Fruit fly (Drosophila melanogaster) whole organism, wandering third instar larva: ENCODE data around the gene CG43678.

Experiments
- Abd-B ChIP-seq: fragments of >200 bp; optimal IDR thresholded peaks from 2 replicates; lab custom pipeline; 2017; ENCODE audit warnings: missing biosample characterization, missing genetic modification characterization
- CG32264 ChIP-seq: fragments of 200-800 bp; sonication (Bioruptor generic); optimal IDR thresholded peaks from 2 replicates; lab custom pipeline; 2016; ENCODE audit warnings: missing biosample characterization, missing genetic modification characterization
- CG9705 ChIP-seq: fragments of 200-800 bp; sonication (Bioruptor generic); optimal IDR thresholded peaks from 2 replicates; lab custom pipeline; 2018; ENCODE audit warnings: missing biosample characterization, mild to moderate bottlenecking, missing genetic modification characterization
- CrebA ChIP-seq: fragments of 200-800 bp; sonication (Bioruptor generic); optimal IDR thresholded peaks from 2 replicates; lab custom pipeline; 2016; ENCODE audit warnings: missing biosample characterization, mild to moderate bottlenecking, missing genetic modification characterization, borderline replicate concordance
- Dfd ChIP-seq: fragments of >200 bp; optimal IDR thresholded peaks from 2 replicates; lab custom pipeline; 2017; ENCODE audit warnings: missing biosample characterization, missing genetic modification characterization
- GATAd ChIP-seq: sonication (Bioruptor generic); optimal IDR thresholded peaks from 2 replicates; lab custom pipeline; 2016; ENCODE audit warnings: missing biosample characterization, missing genetic modification characterization
- HLH106 ChIP-seq: fragments of 200-800 bp; optimal IDR thresholded peaks from 3 replicates; lab custom pipeline; 2019; ENCODE audit warnings: missing biosample characterization, mild to moderate bottlenecking, missing genetic modification characterization, moderate library complexity
- Hnf4 ChIP-seq: fragments of 200-800 bp; sonication (Bioruptor generic); optimal IDR thresholded peaks from 2 replicates; lab custom pipeline; 2016; ENCODE audit warnings: missing biosample characterization, mild to moderate bottlenecking, missing genetic modification characterization
- Hr83 ChIP-seq: fragments of 200-300 bp; sonication (Bioruptor generic); optimal IDR thresholded peaks from 2 replicates; lab custom pipeline; 2016; ENCODE audit warnings: missing biosample characterization, mild to moderate bottlenecking, missing genetic modification characterization, moderate library complexity; ENCODE audit not compliant: poor library complexity, severe bottlenecking
- Jra ChIP-seq: sonication (Bioruptor generic); optimal IDR thresholded peaks from 2 replicates; lab custom pipeline; 2016; ENCODE audit warnings: missing biosample characterization, missing genetic modification characterization
- Mio ChIP-seq: sonication (Bioruptor generic); optimal IDR thresholded peaks from 2 replicates; lab custom pipeline; 2016; ENCODE audit warnings: missing biosample characterization, missing genetic modification characterization
- Myc ChIP-seq: fragments of >200 bp; optimal IDR thresholded peaks from 2 replicates; lab custom pipeline; 2017
- N ChIP-seq: fragments of >200 bp; optimal IDR thresholded peaks from 2 replicates; lab custom pipeline; 2018; ENCODE audit warnings: missing biosample characterization, missing external identifiers, missing genetic modification characterization
- OdsH ChIP-seq: fragments of 200-800 bp; sonication (Bioruptor generic); optimal IDR thresholded peaks from 2 replicates; lab custom pipeline; 2016; ENCODE audit warnings: missing biosample characterization, mild to moderate bottlenecking, missing genetic modification characterization
- Rel ChIP-seq, 2 experiments: fragments of 200-800 bp; sonication (Bioruptor generic) in 1 of 2; optimal IDR thresholded peaks; 2 replicates in 1 of 2; 3 replicates in 1 of 2; lab custom pipeline; 2016 to 2019; ENCODE audit warnings: mild to moderate bottlenecking in 2 of 2, missing biosample characterization in 2 of 2, missing genetic modification characterization in 2 of 2, moderate library complexity in 1 of 2
- Sp1 ChIP-seq: fragments of 200-800 bp; sonication (Bioruptor generic); optimal IDR thresholded peaks from 3 replicates; lab custom pipeline; 2019; ENCODE audit warnings: missing biosample characterization, mild to moderate bottlenecking, missing genetic modification characterization, moderate library complexity
- Vsx2 ChIP-seq: fragments of 200-300, 225-300 bp; sonication (Bioruptor generic); optimal IDR thresholded peaks from 2 replicates; lab custom pipeline; 2018; ENCODE audit warnings: missing biosample characterization, missing genetic modification characterization; ENCODE audit not compliant: partially characterized antibody
- br ChIP-seq: fragments of 200-800 bp; sonication (Bioruptor generic); optimal IDR thresholded peaks from 2 replicates; lab custom pipeline; 2016; ENCODE audit warnings: missing biosample characterization, missing genetic modification characterization
- brk ChIP-seq: fragments of 200-800 bp; sonication (Bioruptor generic); optimal IDR thresholded peaks from 2 replicates; lab custom pipeline; 2016; ENCODE audit warnings: missing biosample characterization, mild to moderate bottlenecking, missing genetic modification characterization
- dl ChIP-seq, 2 experiments: fragments of 175-275, 200-275 bp in 1 of 2; fragments of 200-275 bp in 1 of 2; sonication (Bioruptor generic); optimal IDR thresholded peaks; lab custom pipeline; 2018; ENCODE audit warnings: mild to moderate bottlenecking in 2 of 2, missing biosample characterization in 2 of 2, missing genetic modification characterization in 2 of 2, moderate library complexity in 2 of 2; ENCODE audit not compliant: partially characterized antibody in 2 of 2, insufficient read depth in 1 of 2
- ey ChIP-seq: fragments of 200-800 bp; sonication (Bioruptor generic); optimal IDR thresholded peaks from 2 replicates; lab custom pipeline; 2016; ENCODE audit warnings: missing biosample characterization, missing genetic modification characterization
- foxo ChIP-seq, 2 experiments: fragments of 200-800 bp; sonication (Bioruptor generic); optimal IDR thresholded peaks; 2 replicates in 1 of 2; 3 replicates in 1 of 2; lab custom pipeline; 2016 to 2017; ENCODE audit warnings: missing biosample characterization in 2 of 2, missing genetic modification characterization in 2 of 2
- fru ChIP-seq: fragments of 200-800 bp; sonication (Bioruptor generic); optimal IDR thresholded peaks from 3 replicates; lab custom pipeline; 2016; ENCODE audit warnings: missing biosample characterization, mild to moderate bottlenecking, missing genetic modification characterization
- h ChIP-seq: fragments of 200-800 bp; sonication (Bioruptor generic); optimal IDR thresholded peaks from 3 replicates; lab custom pipeline; 2016; ENCODE audit warnings: missing biosample characterization, mild to moderate bottlenecking, missing genetic modification characterization
- jim ChIP-seq: fragments of 175-275, 200-325 bp; sonication (Bioruptor generic); optimal IDR thresholded peaks from 2 replicates; lab custom pipeline; 2016; ENCODE audit warnings: missing biosample characterization, mild to moderate bottlenecking, missing genetic modification characterization
- lola ChIP-seq: fragments of >200 bp; optimal IDR thresholded peaks from 2 replicates; lab custom pipeline; 2017; ENCODE audit warnings: missing biosample characterization, missing genetic modification characterization
- pan ChIP-seq: fragments of >200 bp; optimal IDR thresholded peaks from 2 replicates; lab custom pipeline; 2017
- psq ChIP-seq: fragments of 200-800 bp; sonication (Bioruptor generic); optimal IDR thresholded peaks from 3 replicates; lab custom pipeline; 2017; ENCODE audit warnings: missing biosample characterization, mild to moderate bottlenecking, missing genetic modification characterization, moderate library complexity
- rgr ChIP-seq: fragments of 200-800 bp; sonication (Bioruptor generic); optimal IDR thresholded peaks from 3 replicates; lab custom pipeline; 2016; ENCODE audit warnings: missing biosample characterization, mild to moderate bottlenecking, missing genetic modification characterization
- sage ChIP-seq: fragments of 200-800 bp; sonication (Bioruptor generic); optimal IDR thresholded peaks from 2 replicates; lab custom pipeline; 2016; ENCODE audit warnings: missing biosample characterization, mild to moderate bottlenecking, missing genetic modification characterization
- tai ChIP-seq: sonication (Bioruptor generic); optimal IDR thresholded peaks from 2 replicates; lab custom pipeline; 2016; ENCODE audit warnings: missing biosample characterization, missing genetic modification characterization
- usp ChIP-seq: fragments of >200 bp; optimal IDR thresholded peaks from 2 replicates; lab custom pipeline; 2017; ENCODE audit warnings: missing biosample characterization, missing genetic modification characterization
- woc ChIP-seq: sonication (Bioruptor generic); optimal IDR thresholded peaks from 2 replicates; lab custom pipeline; 2016; ENCODE audit warnings: missing biosample characterization, mild to moderate bottlenecking, missing genetic modification characterization

CG43678 gene

DNA sequence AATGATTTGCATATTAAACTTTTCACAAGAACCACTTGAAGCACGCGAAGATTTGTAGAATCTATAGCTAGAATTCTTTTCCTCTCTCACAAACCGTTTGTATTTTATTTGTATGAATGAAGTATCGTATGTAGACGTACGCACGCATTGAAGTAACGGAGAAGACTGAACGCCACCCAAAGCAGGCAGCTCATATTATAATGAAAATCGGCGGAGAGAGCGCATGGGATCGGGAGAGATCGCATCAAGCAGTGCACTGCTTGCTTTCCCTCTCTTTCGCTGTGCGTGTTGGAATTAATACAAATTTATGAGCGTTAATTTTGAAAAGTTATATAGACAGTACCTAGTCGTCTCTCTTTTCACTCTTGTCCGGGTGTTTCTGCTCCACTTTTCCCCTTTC is 30.0 kb upstream of the CG43678 start (continued):
- TF ChIP-seq br (GFP tag; lab: Kevin White, UChicago), result no peak
- no peak for TF ChIP-seq CrebA

DNA sequence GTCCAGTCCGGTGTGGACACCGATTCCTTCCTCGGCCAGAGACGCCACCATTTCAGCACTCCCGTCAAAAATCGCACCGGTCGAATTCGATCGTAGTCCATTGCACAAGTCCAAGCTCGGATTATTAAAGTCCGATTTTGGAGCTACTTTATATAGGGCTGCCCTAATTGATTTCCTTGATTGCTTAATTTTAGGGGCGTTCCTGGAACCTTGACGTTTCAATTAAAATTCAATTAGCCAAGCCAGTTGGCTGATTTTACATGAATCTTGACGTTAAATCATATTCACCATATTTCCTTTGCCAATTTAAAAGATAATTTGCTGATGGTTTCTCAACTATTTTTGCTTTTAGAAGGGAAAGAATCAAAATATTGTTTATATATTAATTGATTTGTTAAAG is 29.1 kb upstream of the CG43678 start, which contains the start of gene Or71a:
Gene Or71a (minus strand): TSS at position 101 of the 400 bp plus-strand sequence.
- TF ChIP-seq dl (GFP tag; optimal IDR thresholded peaks at IDR 0.05; lab: Kevin White, UChicago; ENCODE audit: insufficient read depth in 1 of 2, partially characterized antibody in 2 of 2) (no peak), Jra (no peak), ey (GFP tag; lab: Kevin White, UChicago) (no peak), Hr83 (no peak), pan (no peak), Vsx2 (no peak)

DNA sequence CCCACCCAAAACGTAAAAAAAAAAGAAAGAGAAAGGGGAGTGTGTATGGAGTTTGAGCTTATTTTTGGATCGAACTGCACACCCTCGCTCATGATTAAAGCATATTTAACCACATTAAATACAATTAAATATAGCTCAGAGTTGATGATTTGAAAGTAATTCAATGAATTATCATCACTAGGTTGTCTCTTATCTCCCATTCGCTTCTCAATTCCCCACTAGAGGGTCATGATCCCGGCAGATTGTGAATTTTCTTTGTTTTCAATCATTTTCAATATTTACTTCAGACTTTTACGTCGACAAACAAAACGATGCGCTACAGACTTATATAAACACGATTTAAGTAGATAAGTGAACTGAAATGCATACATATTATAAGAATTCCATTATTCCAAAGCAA is 27.1 kb upstream of the CG43678 start:
- TF ChIP-seq psq (no peak), Hnf4 (GFP tag; lab: Kevin White, UChicago) (no peak), GATAd (no peak), Sp1 (no peak), Dfd (GFP tag; lab: Kevin White, UChicago) (no peak), lola (GFP tag; lab: Kevin White, UChicago) (no peak), OdsH (GFP tag; lab: Kevin White, UChicago) (no peak), N (GFP tag; lab: Kevin White, UChicago) (no peak), sage (GFP tag; lab: Kevin White, UChicago) (no peak), foxo (GFP tag; optimal IDR thresholded peaks at IDR 0.05; lab: Kevin White, UChicago) (no peak), Rel (GFP tag; optimal IDR thresholded peaks at IDR 0.05; lab: Kevin White, UChicago) (no peak), Rel (tag; optimal IDR thresholded peaks at IDR 0.05; lab: Kevin White, UChicago) (no peak), ey (GFP tag; lab: Kevin White, UChicago) (no peak), usp (no peak), Myc (no peak), HLH106 (tag; lab: Kevin White, UChicago) (no peak), CG32264 (no peak)
- TF ChIP-seq, all 38 proteins: peak for 0

DNA sequence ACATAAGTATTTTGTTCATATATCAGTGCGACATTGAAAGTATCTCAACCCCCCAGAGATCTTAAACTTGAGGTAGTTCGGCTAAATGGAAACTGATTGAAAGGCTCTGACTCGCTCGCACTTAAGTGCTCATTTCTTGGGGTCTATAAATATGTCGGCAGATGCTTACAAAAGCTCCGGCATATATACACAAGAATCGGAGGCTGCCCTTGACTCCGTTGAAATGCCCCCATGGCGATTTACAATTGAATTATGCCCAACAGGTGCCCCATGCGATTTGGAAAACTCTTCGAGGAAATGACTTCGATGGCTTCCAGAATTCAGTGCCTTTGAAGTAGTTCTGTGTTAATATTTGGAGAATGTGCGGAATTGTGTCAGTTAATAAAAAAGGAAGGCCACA is 24.4 kb upstream of the CG43678 start:
- TF ChIP-seq fru (GFP tag; lab: Kevin White, UChicago) (no peak), jim (GFP tag; lab: Kevin White, UChicago) (no peak), OdsH (GFP tag; lab: Kevin White, UChicago) (no peak), CG32264 (no peak), Mio (GFP tag; lab: Kevin White, UChicago) (no peak), CG9705 (GFP tag; lab: Kevin White, UChicago) (no peak), brk (no peak), h (no peak), Hr83 (no peak), woc (no peak)

DNA sequence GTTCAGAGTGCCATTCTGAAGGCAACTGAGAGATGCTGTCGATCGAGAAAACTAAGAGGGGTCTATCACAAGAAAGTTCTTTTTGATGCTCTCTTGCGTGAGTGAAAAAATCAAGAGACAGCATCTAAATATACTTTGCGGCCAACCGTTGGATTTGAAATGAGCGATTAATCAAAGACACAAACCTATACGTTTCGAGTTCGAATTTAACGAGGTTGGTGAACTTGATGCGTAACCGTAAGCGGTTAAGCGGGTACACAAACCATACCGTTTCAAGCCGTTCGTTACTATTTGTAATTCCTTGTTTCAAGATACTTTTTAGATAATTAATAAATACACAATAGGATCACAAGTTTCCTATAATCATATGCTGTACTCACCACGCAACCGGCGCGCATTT is 22.9 kb upstream of the CG43678 start:
- no peak for TF ChIP-seq rgr (GFP tag; lab: Kevin White, UChicago)
- peak; percentile 84 for TF ChIP-seq Myc
- TF ChIP-seq, all 38 proteins: peak for 1

- TF ChIP-seq tai (GFP tag; lab: Kevin White, UChicago) (no peak), GATAd (no peak), Rel (GFP tag; optimal IDR thresholded peaks at IDR 0.05; lab: Kevin White, UChicago) (no peak), Rel (tag; optimal IDR thresholded peaks at IDR 0.05; lab: Kevin White, UChicago) (no peak), Mio (GFP tag; lab: Kevin White, UChicago) (no peak), h (no peak), Abd-B (GFP tag; lab: Kevin White, UChicago) (no peak), sage (GFP tag; lab: Kevin White, UChicago) (no peak), rgr (GFP tag; lab: Kevin White, UChicago) (no peak), Jra (no peak), usp (no peak), woc (no peak), psq (no peak)
Observed at dm6 chr3L:15064877-15065276, 15.6 kb upstream of the CG43678 start, which contains the start of gene Sytbeta. Sytbeta (minus strand) TSS chr3L:15064977.
